5 fruit fly cellular contexts compared by ENCODE assay signal in genomic region chr3R:23221680-23222148, dm6.
A peak's percentile ranks its signal among the peaks of the same experiment; 100 is the strongest.
TF ChIP-seq lines count a peak whose summit lies in the region.

No protein-coding gene starts in this region.

- TF ChIP-seq CTCF in whole organism, embryonic (GFP tag; optimal IDR thresholded peaks at IDR 0.05; lab: Kevin White, UChicago), result peak; percentile 52

TF ChIP-seq in whole organism, adult, 20 proteins besides CTCF, POLR2A, EP300 and RAD21:
- TF ChIP-seq Mnt (GFP tag; optimal IDR thresholded peaks at IDR 0.05; lab: Kevin White, UChicago) (peak; percentile 64), cic (GFP tag; optimal IDR thresholded peaks at IDR 0.05; lab: Kevin White, UChicago) (peak; percentile 50), CG1620 (GFP tag; optimal IDR thresholded peaks at IDR 0.05; lab: Kevin White, UChicago) (peak; percentile 17), kay (GFP tag; lab: Kevin White, UChicago; ENCODE audit: borderline replicate concordance) (no peak), CG7101 (tag; optimal IDR thresholded peaks at IDR 0.05; lab: Kevin White, UChicago) (no peak), pad (GFP tag; optimal IDR thresholded peaks at IDR 0.05; lab: Kevin White, UChicago) (peak; percentile 51), CG5204 (GFP tag; optimal IDR thresholded peaks at IDR 0.05; lab: Kevin White, UChicago) (no peak), CG7045 (GFP tag; optimal IDR thresholded peaks at IDR 0.05; lab: Kevin White, UChicago) (no peak), Hr96 (GFP tag; optimal IDR thresholded peaks at IDR 0.05; lab: Kevin White, UChicago) (no peak), Clk (GFP tag; optimal IDR thresholded peaks at IDR 0.05; lab: Kevin White, UChicago) (no peak), CG12768 (GFP tag; optimal IDR thresholded peaks at IDR 0.05; lab: Kevin White, UChicago) (peak; percentile 49), cnc (optimal IDR thresholded peaks at IDR 0.05; lab: Kevin White, UChicago) (no peak), bab1 (GFP tag; optimal IDR thresholded peaks at IDR 0.05; lab: Kevin White, UChicago) (peak; percentile 65), tj (GFP tag; optimal IDR thresholded peaks at IDR 0.05; lab: Kevin White, UChicago) (no peak)

TF ChIP-seq in whole organism, embryonic, 481 proteins besides CTCF, POLR2A, EP300 and RAD21 (continues in another document):
- TF ChIP-seq CG34376 (GFP tag; optimal IDR thresholded peaks at IDR 0.05; lab: Kevin White, UChicago) (peak; percentile 55), CG3847 (GFP tag; IDR thresholded peaks at IDR 0.05; lab: Robert Waterston, UW) (no peak), CG4282 (GFP tag; optimal IDR thresholded peaks at IDR 0.05; lab: Kevin White, UChicago) (no peak), Taf1 (GFP tag; IDR thresholded peaks at IDR 0.05; lab: Robert Waterston, UW) (no peak), CG15011 (GFP tag; optimal IDR thresholded peaks at IDR 0.05; lab: Kevin White, UChicago) (no peak), H15 (GFP tag; IDR thresholded peaks at IDR 0.05; lab: Robert Waterston, UW) (no peak), CG15514 (GFP tag; optimal IDR thresholded peaks at IDR 0.05; lab: Kevin White, UChicago) (peak; percentile 25), CG17328 (GFP tag; IDR thresholded peaks at IDR 0.05; lab: Robert Waterston, UW) (no peak), CG4730 (GFP tag; IDR thresholded peaks at IDR 0.05; lab: Robert Waterston, UW) (no peak), CG17912 (GFP tag; optimal IDR thresholded peaks at IDR 0.05; lab: Kevin White, UChicago) (no peak), ab (GFP tag; optimal IDR thresholded peaks at IDR 0.05; lab: Kevin White, UChicago) (no peak), CG32767 (GFP tag; IDR thresholded peaks at IDR 0.05; lab: Robert Waterston, UW) (no peak), Sox102F (GFP tag; optimal IDR thresholded peaks at IDR 0.05; lab: Kevin White, UChicago) (no peak), sima (GFP tag; optimal IDR thresholded peaks at IDR 0.05; lab: Kevin White, UChicago) (no peak), CG11247 (GFP tag; IDR thresholded peaks at IDR 0.05; lab: Robert Waterston, UW) (no peak), CG43689 (GFP tag; IDR thresholded peaks at IDR 0.05; lab: Robert Waterston, UW) (no peak), CG6654 (GFP tag; optimal IDR thresholded peaks at IDR 0.05; lab: Kevin White, UChicago) (no peak), chinmo (GFP tag; IDR thresholded peaks at IDR 0.05; lab: Robert Waterston, UW; ENCODE audit: partially characterized antibody) (0 out of 4 replicates have a peak, but pooled peaks have one; percentile 31), Hr78 (GFP tag; optimal IDR thresholded peaks at IDR 0.05; lab: Kevin White, UChicago) (no peak), CG30431 (GFP tag; optimal IDR thresholded peaks at IDR 0.05; lab: Kevin White, UChicago) (no peak)

TF ChIP-seq in whole organism, prepupa, 60 proteins besides CTCF, POLR2A, EP300 and RAD21 (continues in another document):
- TF ChIP-seq CG11902 (GFP tag; optimal IDR thresholded peaks at IDR 0.05; lab: Kevin White, UChicago) (no peak), CG4318 (GFP tag; optimal IDR thresholded peaks at IDR 0.05; lab: Kevin White, UChicago) (no peak), topi (GFP tag; optimal IDR thresholded peaks at IDR 0.05; lab: Kevin White, UChicago) (peak; percentile 23), CG6854 (GFP tag; optimal IDR thresholded peaks at IDR 0.05; lab: Kevin White, UChicago) (peak; percentile 80), CG8119 (GFP tag; IDR thresholded peaks at IDR 0.05; lab: Robert Waterston, UW) (peak; percentile 17; the same call in 1 of the 3 replicates), Eip93F (GFP tag; optimal IDR thresholded peaks at IDR 0.05; lab: Kevin White, UChicago) (peak; percentile 73), Sox102F (GFP tag; optimal IDR thresholded peaks at IDR 0.05; lab: Kevin White, UChicago) (peak; percentile 53), Blimp-1 (GFP tag; optimal IDR thresholded peaks at IDR 0.05; lab: Kevin White, UChicago) (peak; percentile 30), CG32006 (GFP tag; optimal IDR thresholded peaks at IDR 0.05; lab: Kevin White, UChicago) (no peak), spab (GFP tag; optimal IDR thresholded peaks at IDR 0.05; lab: Kevin White, UChicago) (peak; percentile 28), CG3919 (GFP tag; optimal IDR thresholded peaks at IDR 0.05; lab: Kevin White, UChicago) (peak; percentile 28), CG11762 (GFP tag; optimal IDR thresholded peaks at IDR 0.05; lab: Kevin White, UChicago; ENCODE audit: insufficient read depth) (no peak), CG8632 (GFP tag; optimal IDR thresholded peaks at IDR 0.05; lab: Kevin White, UChicago) (no peak), CG15336 (GFP tag; IDR thresholded peaks at IDR 0.05; lab: Robert Waterston, UW) (no peak), CG9139 (GFP tag; optimal IDR thresholded peaks at IDR 0.05; lab: Kevin White, UChicago) (peak; percentile 20), cyc (GFP tag; optimal IDR thresholded peaks at IDR 0.05; lab: Kevin White, UChicago) (no peak), OdsH (GFP tag; optimal IDR thresholded peaks at IDR 0.05; lab: Kevin White, UChicago) (no peak), Gug (GFP tag; IDR thresholded peaks at IDR 0.05; lab: Robert Waterston, UW) (no peak), Eip75B (GFP tag; optimal IDR thresholded peaks at IDR 0.05; lab: Kevin White, UChicago) (no peak), fd85E (GFP tag; optimal IDR thresholded peaks at IDR 0.05; lab: Kevin White, UChicago) (peak; percentile 51), eg (GFP tag; IDR thresholded peaks at IDR 0.05; lab: Robert Waterston, UW) (peak; percentile 5; the same call in 1 of the 3 replicates)

TF ChIP-seq in whole organism, pupa, 21 proteins besides CTCF, POLR2A, EP300 and RAD21:
- TF ChIP-seq CG9948 (tag; optimal IDR thresholded peaks at IDR 0.05; lab: Kevin White, UChicago), result no peak
- no peak for TF ChIP-seq CG32121 (GFP tag; IDR thresholded peaks at IDR 0.05; lab: Robert Waterston, UW)
- peak; percentile 7 for TF ChIP-seq CG17806 (tag; optimal IDR thresholded peaks at IDR 0.05; lab: Kevin White, UChicago)
- TF ChIP-seq CG4496 (GFP tag; IDR thresholded peaks at IDR 0.05; lab: Robert Waterston, UW), result peak; percentile 53; the same call in 2 of the 3 replicates
- TF ChIP-seq CG15710 (tag; optimal IDR thresholded peaks at IDR 0.05; lab: Kevin White, UChicago), result peak; percentile 7
- no peak for TF ChIP-seq Pif1A (GFP tag; optimal IDR thresholded peaks at IDR 0.05; lab: Kevin White, UChicago)
- TF ChIP-seq fd96Ca (GFP tag; IDR thresholded peaks at IDR 0.05; lab: Robert Waterston, UW), result no peak
- peak; percentile 3 for TF ChIP-seq CG13204 (GFP tag; optimal IDR thresholded peaks at IDR 0.05; lab: Kevin White, UChicago)
- TF ChIP-seq CG10348 (GFP tag; IDR thresholded peaks at IDR 0.05; lab: Robert Waterston, UW), result no peak
- TF ChIP-seq rn (GFP tag; IDR thresholded peaks at IDR 0.05; lab: Robert Waterston, UW), result no peak
- peak; percentile 47 for TF ChIP-seq gl (tag; optimal IDR thresholded peaks at IDR 0.05; lab: Kevin White, UChicago)
- TF ChIP-seq D1 (tag; optimal IDR thresholded peaks at IDR 0.05; lab: Kevin White, UChicago), result no peak
- TF ChIP-seq EcR (GFP tag; optimal IDR thresholded peaks at IDR 0.05; lab: Kevin White, UChicago), result peak; percentile 32
- TF ChIP-seq Pif1B (GFP tag; optimal IDR thresholded peaks at IDR 0.05; lab: Kevin White, UChicago), result no peak
- TF ChIP-seq CG14655 (GFP tag; optimal IDR thresholded peaks at IDR 0.05; lab: Kevin White, UChicago), result no peak
- TF ChIP-seq CG12605 (GFP tag; IDR thresholded peaks at IDR 0.05; lab: Robert Waterston, UW), result no peak
- TF ChIP-seq CG8301 (tag; optimal IDR thresholded peaks at IDR 0.05; lab: Kevin White, UChicago), result no peak
- no peak for TF ChIP-seq CG34367 (tag; optimal IDR thresholded peaks at IDR 0.05; lab: Kevin White, UChicago)
- no peak; the same call in 1 of the 2 replicates for TF ChIP-seq Ets98B (GFP tag; IDR thresholded peaks at IDR 0.05; lab: Robert Waterston, UW)
- TF ChIP-seq Snoo (tag; optimal IDR thresholded peaks at IDR 0.05; lab: Kevin White, UChicago), result peak; percentile 38
- TF ChIP-seq CG8159 (tag; optimal IDR thresholded peaks at IDR 0.05; lab: Kevin White, UChicago), result no peak

TF ChIP-seq in whole organism, wandering third instar larva, 38 proteins besides CTCF, POLR2A, EP300 and RAD21 (continues in another document):
- TF ChIP-seq CG32264 (GFP tag; optimal IDR thresholded peaks at IDR 0.05; lab: Kevin White, UChicago) (no peak), Hnf4 (GFP tag; optimal IDR thresholded peaks at IDR 0.05; lab: Kevin White, UChicago) (peak; percentile 42), psq (GFP tag; optimal IDR thresholded peaks at IDR 0.05; lab: Kevin White, UChicago) (peak; percentile 90), Sp1 (GFP tag; optimal IDR thresholded peaks at IDR 0.05; lab: Kevin White, UChicago) (peak; percentile 71), GATAd (GFP tag; optimal IDR thresholded peaks at IDR 0.05; lab: Kevin White, UChicago) (no peak), Hr78 (GFP tag; optimal IDR thresholded peaks at IDR 0.05; lab: Kevin White, UChicago) (no peak), foxo (GFP tag; optimal IDR thresholded peaks at IDR 0.05; lab: Kevin White, UChicago) (peak in 1 of 2 experiments; percentile 29), Myc (optimal IDR thresholded peaks at IDR 0.05; lab: Kevin White, UChicago) (no peak), brk (GFP tag; optimal IDR thresholded peaks at IDR 0.05; lab: Kevin White, UChicago) (peak; percentile 47), h (GFP tag; optimal IDR thresholded peaks at IDR 0.05; lab: Kevin White, UChicago) (peak; percentile 62), Rel (GFP tag; optimal IDR thresholded peaks at IDR 0.05; lab: Kevin White, UChicago) (peak; percentile 65), Rel (tag; optimal IDR thresholded peaks at IDR 0.05; lab: Kevin White, UChicago) (peak; percentile 92), Vsx2 (GFP tag; optimal IDR thresholded peaks at IDR 0.05; lab: Kevin White, UChicago; ENCODE audit: partially characterized antibody) (peak; percentile 36), woc (GFP tag; optimal IDR thresholded peaks at IDR 0.05; lab: Kevin White, UChicago) (no peak), dmrt93B (GFP tag; optimal IDR thresholded peaks at IDR 0.05; lab: Kevin White, UChicago) (no peak), Jra (GFP tag; optimal IDR thresholded peaks at IDR 0.05; lab: Kevin White, UChicago) (no peak), N (GFP tag; optimal IDR thresholded peaks at IDR 0.05; lab: Kevin White, UChicago) (no peak), dl (GFP tag; optimal IDR thresholded peaks at IDR 0.05; lab: Kevin White, UChicago; ENCODE audit: insufficient read depth in 1 of 2, partially characterized antibody in 2 of 2) (no peak), Dif (GFP tag; optimal IDR thresholded peaks at IDR 0.05; lab: Kevin White, UChicago; ENCODE audit: partially characterized antibody) (peak; percentile 66), rgr (GFP tag; optimal IDR thresholded peaks at IDR 0.05; lab: Kevin White, UChicago) (peak; percentile 28), Hr83 (GFP tag; optimal IDR thresholded peaks at IDR 0.05; lab: Kevin White, UChicago; ENCODE audit: poor library complexity, severe bottlenecking) (peak; percentile 37), lola (GFP tag; optimal IDR thresholded peaks at IDR 0.05; lab: Kevin White, UChicago) (no peak), Mio (GFP tag; optimal IDR thresholded peaks at IDR 0.05; lab: Kevin White, UChicago) (no peak), HLH106 (tag; optimal IDR thresholded peaks at IDR 0.05; lab: Kevin White, UChicago) (no peak), usp (GFP tag; optimal IDR thresholded peaks at IDR 0.05; lab: Kevin White, UChicago) (no peak), br (GFP tag; optimal IDR thresholded peaks at IDR 0.05; lab: Kevin White, UChicago) (peak; percentile 60)
